Worm (Caenorhabditis elegans): Measurements from ENCODE around the gene C49A9.3.

ce11 chrIV:6225143-6225542, 3.3 kb downstream of the C49A9.3 start, which contains the start of gene C49A9.2:
- no peak for TF ChIP-seq unc-62 (GFP tag; optimal IDR thresholded peaks at IDR 0.05 in 1 of 2)
- TF ChIP-seq unc-62 (tag; optimal IDR thresholded peaks at IDR 0.05): no peak
- TF ChIP-seq pqm-1 (tag; optimal IDR thresholded peaks at IDR 0.05): peak; percentile 8
